Worm (Caenorhabditis elegans): ENCODE data around the gene T24F1.7.
A peak's percentile ranks its signal among the peaks of the same experiment; 100 is the strongest.

T24F1.7 gene

ce11 chrII:11333846-11334638, 21.7 kb downstream of the T24F1.7 start (continued):
- TF ChIP-seq aha-1 (tag) (no peak), Y48G9A.11 (GFP tag; IDR thresholded peaks at IDR 0.05) (peak; percentile 45; the same call in 1 of the 2 replicates), nhr-237 (tag; optimal IDR thresholded peaks at IDR 0.05) (no peak), vab-7 (GFP tag; IDR thresholded peaks at IDR 0.05) (peak; percentile 64), R02D3.7 (tag; optimal IDR thresholded peaks at IDR 0.05) (no peak), ztf-11 (tag; optimal IDR thresholded peaks at IDR 0.05) (no peak), spr-3 (GFP tag; optimal IDR thresholded peaks at IDR 0.05) (no peak), skn-1 (tag; optimal IDR thresholded peaks at IDR 0.05) (no peak), gei-8 (GFP tag; optimal IDR thresholded peaks at IDR 0.05) (no peak), tag-97 (GFP tag; IDR thresholded peaks at IDR 0.05) (no peak), dpl-1 (GFP tag; optimal IDR thresholded peaks at IDR 0.05) (peak; percentile 25), Y105C5A.15 (GFP tag; IDR thresholded peaks at IDR 0.05) (peak; percentile 84; the same call in 1 of the 2 replicates), spr-1 (tag; optimal IDR thresholded peaks at IDR 0.05) (no peak), daf-8 (GFP tag; IDR thresholded peaks at IDR 0.05) (no peak), zag-1 (tag; optimal IDR thresholded peaks at IDR 0.05) (no peak), ceh-32 (tag; optimal IDR thresholded peaks at IDR 0.05; ENCODE audit: poor library complexity) (no peak), ceh-20 (GFP tag; IDR thresholded peaks at IDR 0.05) (no peak), zip-11 (GFP tag; IDR thresholded peaks at IDR 0.05) (no peak), jun-1 (tag; optimal IDR thresholded peaks at IDR 0.05) (no peak), hmg-1.1 (GFP tag; IDR thresholded peaks at IDR 0.05) (no peak), mep-1 (tag; optimal IDR thresholded peaks at IDR 0.05) (no peak), nhr-25 (tag; optimal IDR thresholded peaks at IDR 0.05; ENCODE audit: borderline replicate concordance, insufficient read depth) (no peak), arid-1 (GFP tag; conservative IDR thresholded peaks at IDR 0.05) (peak; percentile 80), pha-4 (GFP tag; IDR thresholded peaks at IDR 0.05) (peak; percentile 65; the same call in 1 of the 2 replicates), pha-4 (tag; optimal IDR thresholded peaks at IDR 0.05) (no peak), snpc-1.2 (GFP tag; IDR thresholded peaks at IDR 0.05) (0 out of 2 replicates have a peak, but pooled peaks have one; percentile 11), lin-1 (GFP tag; IDR thresholded peaks at IDR 0.05) (no peak), madf-5 (GFP tag; IDR thresholded peaks at IDR 0.05) (no peak), lin-39 (tag; optimal IDR thresholded peaks at IDR 0.05) (no peak), F44E2.7 (GFP tag; IDR thresholded peaks at IDR 0.05) (no peak), nhr-41 (GFP tag; IDR thresholded peaks at IDR 0.05) (no peak), ZK546.5 (tag; optimal IDR thresholded peaks at IDR 0.05) (no peak), snpc-4 (tag; optimal IDR thresholded peaks at IDR 0.05) (no peak), lin-15B (tag; optimal IDR thresholded peaks at IDR 0.05) (no peak), mes-2 (tag; optimal IDR thresholded peaks at IDR 0.05; ENCODE audit: poor library complexity, severe bottlenecking) (peak; percentile 15), tra-1 (GFP tag; IDR thresholded peaks at IDR 0.05) (peak; percentile 48; the same call in 1 of the 2 replicates), ceh-44 (GFP tag; IDR thresholded peaks at IDR 0.05) (no peak), F49E8.2 (tag; optimal IDR thresholded peaks at IDR 0.05; ENCODE audit: borderline replicate concordance) (no peak), duxl-1 (tag; optimal IDR thresholded peaks at IDR 0.05; ENCODE audit: poor library complexity) (no peak), hlh-30 (tag; optimal IDR thresholded peaks at IDR 0.05; ENCODE audit: insufficient read depth) (peak; percentile 28), madf-9 (GFP tag; conservative IDR thresholded peaks at IDR 0.05) (peak; percentile 62; the same call in 1 of the 2 replicates), attf-4 (tag; optimal IDR thresholded peaks at IDR 0.05) (no peak), nhr-42 (GFP tag; IDR thresholded peaks at IDR 0.05) (0 out of 2 replicates have a peak, but pooled peaks have one; percentile 34), unc-62 (GFP tag; optimal IDR thresholded peaks at IDR 0.05 in 1 of 2) (peak in 1 of 2 experiments; percentile 90), unc-62 (tag; optimal IDR thresholded peaks at IDR 0.05) (no peak), Y5F2A.4 (GFP tag; optimal IDR thresholded peaks at IDR 0.05) (no peak), mdt-29 (GFP tag; IDR thresholded peaks at IDR 0.05) (peak; percentile 8; the same call in 1 of the 2 replicates), hlh-11 (tag; optimal IDR thresholded peaks at IDR 0.05) (peak; percentile 67), fos-1 (tag; optimal IDR thresholded peaks at IDR 0.05) (no peak), nhr-48 (tag; optimal IDR thresholded peaks at IDR 0.05) (no peak)
